Worm (Caenorhabditis elegans): Measurements from ENCODE around the gene F38B6.7.
A peak's percentile ranks its signal among the peaks of the same experiment; 100 is the strongest.

The F38B6.7 gene

DNA sequence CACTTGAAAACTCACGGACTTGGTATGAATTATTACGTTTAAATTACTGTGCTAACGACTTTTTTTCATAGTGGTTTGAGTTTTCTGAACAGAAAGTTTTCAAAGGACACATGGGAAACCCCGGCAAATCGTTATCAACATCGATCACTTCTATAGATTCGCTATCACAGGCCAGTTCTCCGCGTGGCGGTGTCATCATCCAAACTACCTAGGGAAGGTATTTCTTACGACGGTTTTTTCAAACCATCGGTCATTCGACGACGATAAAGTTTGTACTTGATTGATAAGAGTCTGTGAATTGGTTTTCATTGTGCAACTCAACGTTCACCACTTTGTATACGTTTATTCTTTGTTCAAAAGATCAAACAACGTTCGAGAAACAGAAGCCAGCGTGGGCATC lies 46.4 kb upstream of the F38B6.7 start (continued):
- TF ChIP-seq Y105C5A.15 (GFP tag; IDR thresholded peaks at IDR 0.05) (no peak), nhr-77 (tag; optimal IDR thresholded peaks at IDR 0.05) (peak; percentile 52), lin-1 (GFP tag; IDR thresholded peaks at IDR 0.05) (0 out of 2 replicates have a peak, but pooled peaks have one; percentile 13), F10B5.3 (tag; optimal IDR thresholded peaks at IDR 0.05) (no peak), nhr-102 (tag; optimal IDR thresholded peaks at IDR 0.05) (no peak), nhr-6 (tag; optimal IDR thresholded peaks at IDR 0.05) (no peak), mes-2 (tag; optimal IDR thresholded peaks at IDR 0.05; ENCODE audit: poor library complexity, severe bottlenecking) (peak; percentile 17), unc-62 (GFP tag; optimal IDR thresholded peaks at IDR 0.05 in 1 of 2) (no peak), unc-62 (tag; optimal IDR thresholded peaks at IDR 0.05) (no peak), ceh-82 (tag; optimal IDR thresholded peaks at IDR 0.05) (no peak), vab-7 (GFP tag; IDR thresholded peaks at IDR 0.05) (no peak), nhr-10 (tag; optimal IDR thresholded peaks at IDR 0.05) (no peak), T26A8.4 (GFP tag; IDR thresholded peaks at IDR 0.05) (no peak; the same call in 1 of the 2 replicates), ztf-11 (tag; optimal IDR thresholded peaks at IDR 0.05) (no peak), Y48G9A.11 (GFP tag; IDR thresholded peaks at IDR 0.05) (no peak), F37D6.2 (tag; optimal IDR thresholded peaks at IDR 0.05) (no peak), fos-1 (tag; optimal IDR thresholded peaks at IDR 0.05) (no peak), mdt-29 (GFP tag; IDR thresholded peaks at IDR 0.05) (no peak), nhr-28 (tag; optimal IDR thresholded peaks at IDR 0.05) (peak; percentile 94), lim-7 (GFP tag; IDR thresholded peaks at IDR 0.05) (no peak), skn-1 (tag; optimal IDR thresholded peaks at IDR 0.05) (no peak), lsy-2 (tag; optimal IDR thresholded peaks at IDR 0.05) (peak in 1 of 2 experiments; percentile 3), tag-97 (GFP tag; IDR thresholded peaks at IDR 0.05) (no peak), ceh-44 (GFP tag; IDR thresholded peaks at IDR 0.05) (no peak), spr-1 (tag; optimal IDR thresholded peaks at IDR 0.05) (no peak)

- peak; percentile 39 for TF ChIP-seq mes-2 (tag; optimal IDR thresholded peaks at IDR 0.05; ENCODE audit: poor library complexity, severe bottlenecking)
- TF ChIP-seq set-16 (GFP tag; IDR thresholded peaks at IDR 0.05): peak; percentile 44; the same call in 1 of the 2 replicates
- peak; percentile 67 to 96 for TF ChIP-seq daf-16 (GFP tag; optimal IDR thresholded peaks at IDR 0.05)
- TF ChIP-seq daf-16 (tag; optimal IDR thresholded peaks at IDR 0.05): peak; percentile 98
- TF ChIP-seq pha-4 (GFP tag; IDR thresholded peaks at IDR 0.05): peak; percentile 91
- TF ChIP-seq pha-4 (tag; optimal IDR thresholded peaks at IDR 0.05): peak; percentile 64
- TF ChIP-seq egl-43 (GFP tag; IDR thresholded peaks at IDR 0.05): no peak
- peak; percentile 97 for TF ChIP-seq dmd-6 (GFP tag; IDR thresholded peaks at IDR 0.05)
- no peak for TF ChIP-seq daf-12 (tag; optimal IDR thresholded peaks at IDR 0.05)
- TF ChIP-seq vab-7 (GFP tag; IDR thresholded peaks at IDR 0.05): no peak
- peak; percentile 78; the same call in 1 of the 2 replicates for TF ChIP-seq nhr-42 (GFP tag; IDR thresholded peaks at IDR 0.05)
- TF ChIP-seq ztf-7 (tag; optimal IDR thresholded peaks at IDR 0.05): peak; percentile 80
- TF ChIP-seq spr-1 (tag; optimal IDR thresholded peaks at IDR 0.05): peak; percentile 86
- TF ChIP-seq gei-8 (GFP tag; optimal IDR thresholded peaks at IDR 0.05): peak; percentile 97
- TF ChIP-seq nhr-10 (tag; optimal IDR thresholded peaks at IDR 0.05): peak; percentile 83
- TF ChIP-seq hif-1 (tag; optimal IDR thresholded peaks at IDR 0.05): peak; percentile 64 to 81
- TF ChIP-seq saeg-2 (GFP tag; IDR thresholded peaks at IDR 0.05): peak; percentile 91
- TF ChIP-seq unc-62 (GFP tag; optimal IDR thresholded peaks at IDR 0.05 in 1 of 2): peak in 1 of 2 experiments; percentile 99
- no peak for TF ChIP-seq unc-62 (tag; optimal IDR thresholded peaks at IDR 0.05)
- peak; percentile 9 for TF ChIP-seq ceh-32 (tag; optimal IDR thresholded peaks at IDR 0.05; ENCODE audit: poor library complexity)
- no peak for TF ChIP-seq Y5F2A.4 (GFP tag; optimal IDR thresholded peaks at IDR 0.05)
- TF ChIP-seq rbr-2 (tag; optimal IDR thresholded peaks at IDR 0.05): peak; percentile 43
- TF ChIP-seq fkh-10 (GFP tag; optimal IDR thresholded peaks at IDR 0.05): no peak
- no peak for TF ChIP-seq ceh-28 (tag; optimal IDR thresholded peaks at IDR 0.05)
- 0 out of 2 replicates have a peak, but pooled peaks have one; percentile 5 for TF ChIP-seq Y105C5A.15 (GFP tag; IDR thresholded peaks at IDR 0.05)
- peak; percentile 97 for TF ChIP-seq tra-1 (GFP tag; IDR thresholded peaks at IDR 0.05)
- TF ChIP-seq nhr-237 (tag; optimal IDR thresholded peaks at IDR 0.05): peak; percentile 51
- no peak for TF ChIP-seq daf-8 (GFP tag; IDR thresholded peaks at IDR 0.05)
- no peak for TF ChIP-seq spr-3 (GFP tag; optimal IDR thresholded peaks at IDR 0.05)
- no peak for TF ChIP-seq F37D6.2 (tag; optimal IDR thresholded peaks at IDR 0.05)
- TF ChIP-seq php-3 (GFP tag; IDR thresholded peaks at IDR 0.05): peak; percentile 54; the same call in 1 of the 2 replicates
- peak; percentile 83 for TF ChIP-seq T20F7.1 (GFP tag; optimal IDR thresholded peaks at IDR 0.05)
- peak; percentile 61 to 88 for TF ChIP-seq lsy-2 (tag; optimal IDR thresholded peaks at IDR 0.05)
- TF ChIP-seq ZK546.5 (tag; optimal IDR thresholded peaks at IDR 0.05): no peak
These were observed 45.7 kb upstream of the F38B6.7 start for ce11 chrX:6743853-6744346.

All from whole organism, L4 larva.